Fruit fly (Drosophila melanogaster) S2 (cell line): ENCODE measurements around the gene CG7289.
A peak's percentile ranks its signal among the peaks of the same experiment; 100 is the strongest.

ENCODE experiments used
- CG8478 ChIP-seq: fragments of >200 bp; optimal IDR thresholded peaks from 2 replicates; lab custom pipeline; 2018
- CTCF ChIP-seq, 2 experiments: fragments of >200 bp; optimal IDR thresholded peaks; 2 replicates each; lab custom pipeline; 2018

CG7289 gene

DNA sequence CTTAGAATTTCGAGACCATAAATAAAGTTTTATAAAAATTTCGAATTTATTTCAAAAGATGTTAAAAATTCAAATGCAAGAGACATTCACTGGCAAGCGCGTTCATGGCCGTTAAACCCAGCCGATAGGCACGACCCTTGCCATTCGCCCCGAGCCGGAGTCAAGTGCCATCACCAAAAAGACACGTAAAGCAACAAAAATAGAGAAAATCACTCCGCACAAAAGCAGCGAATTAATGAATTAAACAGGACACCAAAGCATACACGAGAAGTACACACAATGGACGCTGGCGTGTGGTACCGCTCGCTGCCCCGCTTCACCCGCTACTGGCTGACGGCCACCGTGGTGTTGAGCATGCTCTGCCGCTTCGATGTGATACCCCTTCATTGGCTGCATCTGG, 8.1 kb upstream of the CG7289 start, which contains the start of gene Der-1:
Der-1 (plus strand) TSS at position 1 of the 400 bp plus-strand sequence.
- peak; percentile 20 to 25 for TF ChIP-seq CTCF (optimal IDR thresholded peaks at IDR 0.05; lab: Kevin White, UChicago)
- no peak for TF ChIP-seq CG8478 (lab: Kevin White, UChicago)

DNA sequence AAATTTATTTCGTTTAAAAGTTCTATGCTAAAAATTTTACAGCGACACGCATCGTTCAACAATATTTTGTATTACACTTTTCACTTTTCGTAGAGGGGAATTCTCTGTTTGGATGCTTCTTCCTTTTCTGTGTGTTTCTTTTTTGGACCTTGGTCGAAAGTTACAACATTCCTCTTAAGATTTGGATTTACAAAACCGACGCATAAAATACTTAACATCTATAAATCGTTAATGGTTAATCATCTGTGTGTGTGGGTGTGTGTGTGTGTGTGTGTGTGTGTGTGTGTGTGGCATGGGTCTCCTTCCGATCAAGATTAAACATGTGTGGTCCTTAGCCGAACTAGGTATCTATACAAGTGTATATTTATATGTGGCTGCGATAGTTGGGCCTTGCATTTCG, 6.5 kb upstream of the CG7289 start:
- TF ChIP-seq CTCF (optimal IDR thresholded peaks at IDR 0.05; lab: Kevin White, UChicago), result no peak
- no peak for TF ChIP-seq CG8478 (lab: Kevin White, UChicago)

DNA sequence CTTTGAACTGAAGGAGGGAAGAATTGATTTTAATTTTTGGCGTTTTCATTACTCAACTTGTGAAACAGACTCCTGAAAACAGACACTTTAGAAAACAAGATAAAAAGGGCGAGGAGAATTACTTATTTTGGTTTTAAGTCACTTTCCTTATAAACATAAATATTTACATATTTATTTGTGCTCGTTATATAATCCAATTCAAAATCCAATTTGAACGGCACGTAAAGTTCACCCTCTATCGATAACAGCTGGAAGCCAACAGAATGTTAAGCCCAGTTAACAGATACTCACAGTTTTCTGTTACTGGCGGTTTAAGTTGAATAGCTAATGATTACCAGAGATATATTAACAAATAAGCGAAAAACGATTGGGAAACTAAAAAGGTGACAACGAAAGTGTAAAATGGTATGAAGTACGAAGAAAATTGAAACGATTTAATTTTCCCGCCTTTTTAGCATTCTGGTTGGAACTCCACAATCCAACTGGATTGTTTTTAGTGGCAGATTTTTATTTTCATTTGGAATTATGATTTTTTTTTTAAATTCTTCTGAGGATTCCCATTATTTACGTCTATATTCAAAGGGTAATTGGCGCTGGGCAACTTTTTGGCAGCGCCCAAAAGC, 2.7 kb upstream of the CG7289 start:
- TF ChIP-seq CG8478 (lab: Kevin White, UChicago) (no peak), CTCF (optimal IDR thresholded peaks at IDR 0.05; lab: Kevin White, UChicago) (no peak)

DNA sequence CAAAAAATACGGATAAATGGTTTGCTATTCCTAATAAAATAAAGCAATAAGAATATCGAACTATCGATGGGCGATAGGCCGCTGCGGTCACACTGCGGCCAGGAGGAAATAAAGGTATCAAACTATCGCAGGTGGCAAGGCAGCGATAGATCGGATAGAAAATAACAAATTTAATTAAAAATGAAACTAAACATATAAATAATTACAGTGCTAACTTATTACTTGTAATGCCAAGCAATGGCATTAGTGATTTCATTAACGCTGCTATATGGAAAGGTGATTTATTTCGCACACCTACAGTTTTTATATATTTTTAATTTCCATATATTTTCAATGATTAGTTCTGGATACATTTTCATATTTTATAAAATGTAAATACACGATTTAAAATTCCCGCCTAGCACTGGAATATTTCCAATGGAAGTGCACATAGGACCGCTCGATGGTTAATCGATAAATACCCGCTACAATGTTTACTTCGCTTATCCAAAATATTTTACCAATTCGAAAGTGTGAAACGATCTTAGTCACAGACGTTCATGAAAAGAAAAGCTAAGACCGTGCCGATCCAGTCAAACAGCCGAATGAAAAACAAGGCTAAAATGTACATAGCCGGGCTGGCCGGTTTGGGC, 1.2 kb upstream of the CG7289 start, which contains the start of the genes CG15356 and CG15362:
CG15356 (minus strand) TSS at position 48 of the 632 bp plus-strand sequence.
CG15362 (plus strand) TSS at position 469 of the 632 bp plus-strand sequence.
- TF ChIP-seq CTCF (optimal IDR thresholded peaks at IDR 0.05; lab: Kevin White, UChicago) (no peak), CG8478 (lab: Kevin White, UChicago) (no peak)

DNA sequence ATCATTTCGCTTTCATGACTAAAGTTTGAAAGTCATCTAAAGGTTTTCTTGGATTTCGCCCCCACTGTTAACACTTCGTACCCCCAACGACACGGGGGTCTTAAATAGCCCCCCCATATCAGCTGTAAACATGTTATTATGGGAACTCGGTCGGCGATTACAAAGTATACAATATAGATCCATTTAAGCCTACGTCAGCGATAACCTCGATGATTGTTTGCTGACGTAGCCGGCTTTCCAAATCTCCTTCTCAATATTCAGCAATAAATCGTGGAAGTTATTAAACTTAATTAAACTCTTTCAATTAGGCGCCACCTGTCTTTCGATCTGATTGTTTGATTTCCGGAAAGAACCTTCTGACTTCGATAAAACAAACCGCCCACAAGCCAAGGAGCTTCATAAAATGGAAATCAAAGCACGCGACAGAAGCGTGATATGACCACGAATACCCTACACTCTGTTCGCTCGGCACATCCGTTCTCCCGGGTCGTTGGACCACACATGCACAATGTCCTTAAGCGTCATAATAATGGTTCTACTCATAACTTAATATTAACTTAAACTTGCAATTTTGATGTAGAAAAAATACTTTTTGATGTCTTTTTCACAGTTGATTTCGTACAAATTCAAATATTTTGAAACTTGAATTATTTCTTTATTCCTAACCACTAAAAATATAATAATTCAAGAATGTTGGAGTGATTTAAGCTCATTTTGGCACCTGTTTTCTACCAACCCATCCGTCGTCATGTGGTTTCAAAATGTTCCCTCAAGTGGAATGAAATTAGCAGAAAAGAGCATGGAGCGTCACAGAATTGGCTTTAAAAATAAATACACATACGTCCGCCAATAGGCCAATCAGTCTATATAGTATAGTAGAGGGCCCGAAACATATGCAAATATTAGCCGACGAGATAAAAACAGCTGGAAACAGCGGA, 4.6 kb downstream of the CG7289 start:
- TF ChIP-seq CG8478 (lab: Kevin White, UChicago) (no peak), CTCF (optimal IDR thresholded peaks at IDR 0.05; lab: Kevin White, UChicago) (no peak)

DNA sequence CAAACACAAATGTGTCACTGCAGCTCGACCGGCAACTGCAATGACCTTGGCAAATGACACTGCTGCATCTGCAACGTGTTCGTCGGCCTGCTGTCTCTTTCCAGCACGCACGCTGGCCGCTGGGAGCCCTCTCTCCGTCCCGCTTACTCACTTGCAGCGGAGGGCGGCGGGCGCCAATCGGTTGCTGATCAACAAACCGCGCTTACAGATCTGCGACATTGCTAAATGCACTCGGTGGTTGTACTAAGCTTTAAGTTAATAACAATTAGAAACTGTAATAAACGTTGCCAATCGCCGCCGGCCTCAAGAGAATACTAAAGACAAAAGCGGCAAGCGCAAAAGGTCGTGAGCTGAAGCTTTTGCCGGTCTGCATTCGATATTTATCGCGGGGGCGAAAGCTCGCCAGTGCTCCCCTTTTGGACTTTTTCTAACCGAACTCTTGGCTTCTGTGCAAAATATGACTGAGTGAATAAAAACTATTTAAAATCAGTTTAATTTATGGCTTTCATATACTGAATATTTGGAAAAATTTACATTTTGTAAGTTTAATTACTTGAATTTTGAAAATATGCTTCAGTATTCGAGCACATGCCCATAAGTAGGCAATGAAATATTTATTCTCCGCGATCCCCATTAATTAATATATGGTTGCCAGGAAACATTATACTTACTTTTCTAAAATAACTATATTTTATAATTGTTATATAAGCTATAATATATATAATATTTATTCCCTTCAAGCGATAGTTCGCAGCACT, 5.6 kb downstream of the CG7289 start, which contains the start of gene Got2:
Got2 (minus strand) TSS at position 325 of the 758 bp plus-strand sequence.
- no peak for TF ChIP-seq CTCF (optimal IDR thresholded peaks at IDR 0.05; lab: Kevin White, UChicago)
- no peak for TF ChIP-seq CG8478 (lab: Kevin White, UChicago)

DNA sequence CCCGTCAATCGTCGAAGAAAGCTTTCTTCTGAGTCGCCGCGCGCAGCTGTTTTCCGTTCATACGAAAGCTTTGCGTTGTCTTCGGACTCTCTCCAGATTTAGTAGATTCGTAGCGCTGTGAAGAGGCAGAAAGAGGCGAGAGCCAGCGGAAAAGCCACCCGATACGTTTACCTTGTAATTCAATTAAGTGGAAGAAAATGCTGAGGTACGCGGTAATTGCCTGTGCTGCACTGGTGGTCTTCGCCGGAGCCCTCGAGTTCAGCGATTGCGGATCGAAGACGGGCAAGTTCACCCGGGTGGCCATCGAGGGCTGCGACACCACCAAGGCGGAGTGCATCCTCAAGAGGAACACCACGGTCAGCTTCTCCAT, 6.2 kb downstream of the CG7289 start, which contains the start of gene Npc2a:
Npc2a (plus strand) TSS at position 99 of the 370 bp plus-strand sequence.
- TF ChIP-seq CG8478 (lab: Kevin White, UChicago), result no peak
- no peak for TF ChIP-seq CTCF (optimal IDR thresholded peaks at IDR 0.05; lab: Kevin White, UChicago)

DNA sequence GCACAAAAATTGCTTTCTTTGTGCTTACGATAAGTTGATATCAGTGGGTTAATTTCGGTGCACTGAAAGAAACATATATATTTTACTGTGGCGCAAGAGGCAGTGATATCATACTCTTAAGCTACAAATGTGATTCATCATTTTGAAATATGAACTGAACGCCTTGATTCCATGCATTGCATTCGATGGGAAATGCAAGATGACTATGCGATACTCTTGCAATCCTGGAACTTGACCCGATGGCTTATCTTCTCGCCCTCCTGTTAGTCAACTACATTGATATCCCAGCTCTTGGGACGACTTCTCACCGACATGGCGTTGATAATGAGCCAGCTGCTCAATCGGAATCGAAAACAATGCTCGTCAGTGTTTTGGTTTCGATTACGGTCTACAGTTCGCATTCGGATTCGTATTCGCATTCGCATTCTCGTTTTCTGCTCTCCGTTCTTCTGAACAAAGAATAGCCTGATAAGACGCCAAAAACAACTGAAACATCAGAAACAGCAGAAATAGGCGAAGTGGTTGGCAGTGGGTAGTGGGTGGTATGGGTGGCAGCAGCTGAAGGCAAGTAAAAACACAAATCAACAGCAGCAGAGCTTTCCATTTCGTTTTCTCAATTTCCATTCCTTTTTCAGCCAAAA, 7.4 kb downstream of the CG7289 start:
- no peak for TF ChIP-seq CTCF (optimal IDR thresholded peaks at IDR 0.05; lab: Kevin White, UChicago)

DNA sequence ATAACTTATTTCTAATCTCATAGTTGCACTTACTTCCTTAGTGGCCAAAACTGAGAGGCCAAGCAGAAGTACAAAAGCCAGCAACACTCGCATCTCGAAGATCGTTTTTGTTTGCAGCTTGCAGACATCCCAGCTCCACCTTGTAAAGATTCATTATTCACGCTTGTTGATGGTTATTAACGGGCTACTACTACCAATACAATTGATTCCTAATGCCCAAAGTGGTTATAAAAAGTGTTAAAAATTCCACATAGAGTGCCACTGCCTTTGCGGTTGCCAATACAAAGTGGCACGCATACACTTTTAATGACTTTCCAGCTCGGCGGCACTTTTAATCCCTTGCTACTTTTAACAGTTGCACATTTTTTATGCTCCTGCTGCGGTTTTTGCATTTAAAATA, 10.0 kb downstream of the CG7289 start, which contains the start of gene Obp22a:
Obp22a (minus strand) TSS at position 101 of the 400 bp plus-strand sequence.
- no peak for TF ChIP-seq CTCF (optimal IDR thresholded peaks at IDR 0.05; lab: Kevin White, UChicago)
- no peak for TF ChIP-seq CG8478 (lab: Kevin White, UChicago)

DNA sequence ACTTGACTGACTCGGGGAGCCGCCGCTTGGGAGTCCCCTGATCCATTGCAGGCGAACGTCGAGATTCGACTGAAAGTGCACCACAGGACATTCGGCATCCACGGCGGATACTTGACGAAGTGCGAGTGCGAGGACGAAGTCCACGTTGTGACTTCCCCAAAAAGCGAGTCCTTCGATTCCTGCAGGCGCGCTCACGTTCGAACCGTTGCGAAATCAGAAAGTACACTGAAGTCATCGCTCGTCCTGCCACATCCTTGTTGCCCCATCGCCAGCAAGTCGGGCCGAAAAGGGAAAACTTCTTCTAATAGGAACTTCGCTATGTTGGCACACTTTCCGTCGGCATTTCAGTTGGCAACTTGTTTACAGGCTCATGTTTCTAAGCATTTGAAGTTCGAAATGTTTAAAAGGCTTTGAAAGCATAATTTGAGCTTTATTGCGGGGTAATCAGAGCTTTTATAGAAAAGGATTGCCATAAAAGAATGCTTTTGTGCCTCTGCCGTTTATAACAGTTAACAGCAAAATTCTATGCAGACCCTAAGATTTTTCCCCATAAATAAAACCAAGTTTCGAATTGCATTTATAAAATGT, 24.2 kb downstream of the CG7289 start, which contains the start of gene CG33543:
CG33543 (minus strand) TSS at position 232 of the 588 bp plus-strand sequence.
- TF ChIP-seq CG8478 (lab: Kevin White, UChicago) (no peak), CTCF (optimal IDR thresholded peaks at IDR 0.05; lab: Kevin White, UChicago) (no peak)

DNA sequence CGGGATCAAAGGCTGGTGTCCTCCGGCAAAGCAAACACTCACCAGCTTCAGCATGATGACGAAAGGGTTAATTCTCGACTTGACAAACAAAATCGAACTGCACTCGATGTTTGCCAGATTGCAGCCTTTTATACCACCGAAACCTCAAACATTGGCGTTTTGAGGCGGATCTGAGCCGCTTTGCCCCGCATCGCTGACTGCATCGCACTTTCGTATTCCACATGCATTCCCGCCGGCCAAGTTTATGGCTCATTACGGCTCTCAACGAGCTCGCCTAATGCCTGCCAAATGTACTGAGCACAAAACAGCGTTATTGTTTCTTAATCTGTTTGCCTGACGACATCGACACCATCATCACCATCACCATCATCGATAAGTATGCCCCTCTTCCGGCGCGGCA, 25.1 kb downstream of the CG7289 start, which contains the start of gene CG15353:
CG15353 (minus strand) TSS at position 101 of the 400 bp plus-strand sequence.
- TF ChIP-seq CG8478 (lab: Kevin White, UChicago) (no peak), CTCF (optimal IDR thresholded peaks at IDR 0.05; lab: Kevin White, UChicago) (no peak)

DNA sequence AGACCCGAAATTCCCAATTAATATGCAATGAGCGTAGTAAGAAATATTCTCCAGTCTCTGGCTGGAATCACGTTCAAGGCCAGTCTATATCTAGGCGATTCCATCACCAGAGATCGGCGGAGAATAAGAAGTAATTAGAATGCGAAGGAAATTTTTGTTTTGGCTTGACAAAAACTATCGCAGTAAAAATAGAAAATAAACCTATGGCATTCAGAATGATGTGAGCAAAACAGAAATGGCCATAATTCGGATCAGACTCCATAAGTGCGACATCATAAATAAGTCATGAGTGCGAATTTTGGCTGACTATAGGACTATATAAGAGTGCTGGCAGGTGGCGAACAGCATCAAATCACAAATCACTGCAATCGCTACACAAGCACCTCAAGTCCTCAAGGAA, 26.1 kb downstream of the CG7289 start, which contains the start of gene Nplp4:
Nplp4 (plus strand) TSS at position 301 of the 400 bp plus-strand sequence.
- no peak for TF ChIP-seq CTCF (optimal IDR thresholded peaks at IDR 0.05; lab: Kevin White, UChicago)
- TF ChIP-seq CG8478 (lab: Kevin White, UChicago), result no peak
